Worm (Caenorhabditis elegans) whole organism, L2 larva: ENCODE data around the gene cnc-1.

Experiments
- ama-1 ChIP-seq: fragments of 150-350 bp; optimal IDR thresholded peaks from 2 replicates; lab custom pipeline; 2018; ENCODE audit warnings: inconsistent platforms
- ceh-82 ChIP-seq: fragments of 150-350 bp; optimal IDR thresholded peaks from 2 replicates; lab custom pipeline; 2014; ENCODE audit warnings: missing biosample characterization, missing genetic modification characterization
- egl-27 ChIP-seq: sonication (generic microtip); optimal IDR thresholded peaks from 3 replicates; lab custom pipeline; 2017; ENCODE audit warnings: missing biosample characterization, missing genetic modification reagents, missing genetic modification characterization
- lsy-2 ChIP-seq, 2 experiments: fragments of 150-350 bp in 1 of 2; sonication (generic microtip) in 1 of 2; optimal IDR thresholded peaks; 2 replicates each; lab custom pipeline; 2014 to 2017; ENCODE audit warnings: missing biosample characterization in 2 of 2, missing genetic modification characterization in 2 of 2
- snpc-4 ChIP-seq: fragments of 150-350 bp; optimal IDR thresholded peaks from 2 replicates; lab custom pipeline; 2014; ENCODE audit warnings: missing biosample characterization, missing genetic modification characterization
- unc-62 ChIP-seq: fragments of 150-350 bp; optimal IDR thresholded peaks from 2 replicates; lab custom pipeline; 2014; ENCODE audit warnings: missing biosample characterization, missing genetic modification reagents, missing genetic modification characterization

DNA sequence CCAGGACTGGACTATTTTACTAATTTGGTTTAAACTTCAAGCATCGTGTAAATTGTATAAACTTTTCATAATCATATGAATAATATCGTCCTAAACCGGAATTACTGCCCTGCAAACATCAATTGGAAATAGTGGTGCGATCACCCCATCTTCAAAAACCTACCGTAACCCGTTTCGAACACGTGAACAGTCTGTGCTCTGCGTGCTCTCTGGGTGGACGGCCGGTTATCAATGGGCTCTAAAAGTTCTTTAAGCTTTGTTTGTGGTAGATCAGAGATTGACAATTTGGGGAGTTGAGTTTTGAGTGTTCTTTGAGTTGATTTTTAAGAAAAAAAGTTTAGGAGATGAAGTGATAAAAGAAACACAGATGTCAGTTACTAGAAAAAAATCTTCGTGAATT, 12.5 kb upstream of the cnc-1 start:
- TF ChIP-seq ama-1 (lab: Kevin White, UChicago) = no peak
- TF ChIP-seq egl-27 (tag; lab: Kevin White, UChicago) = no peak
- no peak for TF ChIP-seq ceh-82 (tag; lab: Kevin White, UChicago)
- TF ChIP-seq lsy-2 (tag; optimal IDR thresholded peaks at IDR 0.05; lab: Kevin White, UChicago) = peak in 1 of 2 experiments; percentile 41
- no peak for TF ChIP-seq unc-62 (GFP tag; lab: Kevin White, UChicago)
- no peak for TF ChIP-seq snpc-4
